Worm (Caenorhabditis elegans): ENCODE data around the gene rsp-1.

rsp-1 gene

DNA sequence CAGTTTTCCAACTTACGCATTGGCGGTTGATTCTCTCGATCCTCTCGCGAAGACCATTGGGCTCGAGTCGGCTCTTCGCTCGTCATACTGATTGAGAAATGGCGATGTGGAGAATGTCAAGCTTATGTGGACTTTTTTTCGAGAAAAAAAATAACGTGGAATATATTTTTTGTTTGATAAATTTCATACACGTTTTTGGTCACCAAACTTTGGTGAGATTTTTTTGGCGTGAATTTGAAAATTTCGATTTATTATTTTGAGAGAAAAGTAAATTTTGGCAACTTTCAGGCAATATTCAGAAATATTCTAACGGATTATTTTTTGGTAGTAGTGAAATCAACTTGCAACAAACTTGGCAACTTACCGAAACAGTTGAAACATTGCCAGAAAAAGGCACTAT, 25.9 kb downstream of the rsp-1 start, which contains the start of gene W02B12.12:
TSS of gene W02B12.12 (minus strand) at position 101 of the 400 bp plus-strand sequence.
- TF ChIP-seq nhr-77 (tag; optimal IDR thresholded peaks at IDR 0.05): no peak

DNA sequence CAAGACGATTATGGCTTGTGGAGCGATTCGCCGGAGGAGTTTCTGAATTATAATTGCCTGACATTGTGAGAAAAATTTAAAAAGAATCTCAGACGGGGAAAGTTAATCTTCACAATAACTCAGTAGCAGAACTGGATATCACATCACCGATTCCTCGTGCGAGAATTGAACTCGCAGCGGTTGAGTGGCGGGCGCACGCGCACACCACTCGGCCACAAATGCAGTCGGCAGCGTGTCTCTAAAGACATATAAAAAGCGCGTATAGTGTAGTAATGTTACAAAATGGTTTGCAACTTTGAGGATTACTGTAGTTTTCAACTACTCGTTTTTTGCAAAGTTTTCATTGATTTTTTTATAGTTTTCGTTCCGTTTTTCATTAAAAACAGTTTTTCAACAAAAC, 31.4 kb downstream of the rsp-1 start:
- TF ChIP-seq dsc-1 (tag; optimal IDR thresholded peaks at IDR 0.05): peak; percentile 62
- TF ChIP-seq unc-30 (tag; optimal IDR thresholded peaks at IDR 0.05): no peak
- no peak for TF ChIP-seq hlh-4 (tag; optimal IDR thresholded peaks at IDR 0.05)
- TF ChIP-seq swsn-7 (tag; optimal IDR thresholded peaks at IDR 0.05): peak; percentile 70
- peak; percentile 46 for TF ChIP-seq F16B12.6 (tag; optimal IDR thresholded peaks at IDR 0.05)
- no peak for TF ChIP-seq sup-37 (GFP tag; optimal IDR thresholded peaks at IDR 0.05)
- peak; percentile 79 for TF ChIP-seq nhr-85 (tag)
- TF ChIP-seq skn-1 (tag; optimal IDR thresholded peaks at IDR 0.05): peak; percentile 41
- peak; percentile 37 for TF ChIP-seq lin-15B (tag; optimal IDR thresholded peaks at IDR 0.05)
- TF ChIP-seq aha-1 (tag; optimal IDR thresholded peaks at IDR 0.05): no peak
- no peak for TF ChIP-seq alr-1 (tag; optimal IDR thresholded peaks at IDR 0.05; ENCODE audit: borderline replicate concordance)
- peak; percentile 53 for TF ChIP-seq xbp-1 (tag; optimal IDR thresholded peaks at IDR 0.05)
- peak; percentile 19 for TF ChIP-seq egl-13 (tag; optimal IDR thresholded peaks at IDR 0.05)
- peak; percentile 76 for TF ChIP-seq nhr-19 (GFP tag; conservative IDR thresholded peaks at IDR 0.05)
- no peak for TF ChIP-seq C04F5.9 (tag; optimal IDR thresholded peaks at IDR 0.05)
- peak; percentile 48 for TF ChIP-seq vab-15 (tag; optimal IDR thresholded peaks at IDR 0.05)
- TF ChIP-seq C34B4.2 (tag; optimal IDR thresholded peaks at IDR 0.05): no peak
- no peak for TF ChIP-seq ces-1 (GFP tag; optimal IDR thresholded peaks at IDR 0.05)
- no peak for TF ChIP-seq mef-2 (tag; optimal IDR thresholded peaks at IDR 0.05)
- TF ChIP-seq ceh-82 (tag; optimal IDR thresholded peaks at IDR 0.05): peak; percentile 38 to 87 (median 46)
- TF ChIP-seq unc-62 (GFP tag; optimal IDR thresholded peaks at IDR 0.05): no peak
- TF ChIP-seq nhr-90 (tag; optimal IDR thresholded peaks at IDR 0.05; ENCODE audit: poor library complexity): peak; percentile 74
- TF ChIP-seq sox-4 (tag; optimal IDR thresholded peaks at IDR 0.05): no peak
- peak; percentile 54 to 62 for TF ChIP-seq efl-1 (optimal IDR thresholded peaks at IDR 0.05)
- TF ChIP-seq efl-1 (GFP tag; optimal IDR thresholded peaks at IDR 0.05 in 1 of 2): peak; percentile 50 to 96
- TF ChIP-seq unc-130 (tag; optimal IDR thresholded peaks at IDR 0.05): peak; percentile 73
- TF ChIP-seq ztf-11 (tag; optimal IDR thresholded peaks at IDR 0.05): peak in 1 of 2 experiments; percentile 52
- TF ChIP-seq irx-1 (tag; optimal IDR thresholded peaks at IDR 0.05): peak; percentile 1
- peak in 2 of 6 experiments; percentile 34 to 51 for TF ChIP-seq elt-3 (tag; optimal IDR thresholded peaks at IDR 0.05)
- TF ChIP-seq isw-1 (GFP tag; IDR thresholded peaks at IDR 0.05): no peak
- TF ChIP-seq zip-4 (GFP tag; optimal IDR thresholded peaks at IDR 0.05): peak; percentile 15
- TF ChIP-seq Y116A8C.19 (tag; optimal IDR thresholded peaks at IDR 0.05; ENCODE audit: borderline replicate concordance): no peak
- TF ChIP-seq pax-3 (tag; optimal IDR thresholded peaks at IDR 0.05): no peak
- TF ChIP-seq fos-1 (tag; optimal IDR thresholded peaks at IDR 0.05): peak; percentile 8
- no peak for TF ChIP-seq efl-3 (GFP tag; optimal IDR thresholded peaks at IDR 0.05)
- peak; percentile 44; the same call in 1 of the 2 replicates for TF ChIP-seq grh-1 (GFP tag; IDR thresholded peaks at IDR 0.05)
- no peak for TF ChIP-seq blmp-1 (tag; optimal IDR thresholded peaks at IDR 0.05)
- TF ChIP-seq nhr-71 (tag; optimal IDR thresholded peaks at IDR 0.05): peak; percentile 80
- peak; percentile 70 for TF ChIP-seq fkh-8 (tag; optimal IDR thresholded peaks at IDR 0.05)
- no peak for TF ChIP-seq nhr-76 (tag; optimal IDR thresholded peaks at IDR 0.05)
- peak; percentile 83 for TF ChIP-seq C16A3.4 (tag; optimal IDR thresholded peaks at IDR 0.05)
- peak; percentile 51 for TF ChIP-seq snpc-4 (tag; optimal IDR thresholded peaks at IDR 0.05)
- no peak for TF ChIP-seq nhr-11 (tag; optimal IDR thresholded peaks at IDR 0.05)
- TF ChIP-seq sptf-1 (tag; optimal IDR thresholded peaks at IDR 0.05): no peak
- no peak for TF ChIP-seq fkh-4 (tag; optimal IDR thresholded peaks at IDR 0.05; ENCODE audit: borderline replicate concordance)
- TF ChIP-seq ztf-4 (tag; optimal IDR thresholded peaks at IDR 0.05): peak; percentile 14
- TF ChIP-seq lsy-2 (tag; optimal IDR thresholded peaks at IDR 0.05): peak; percentile 72 to 91
- peak; percentile 82 for TF ChIP-seq lir-3 (tag; optimal IDR thresholded peaks at IDR 0.05; ENCODE audit: poor library complexity)
- peak; percentile 78 for TF ChIP-seq nhr-47 (tag; optimal IDR thresholded peaks at IDR 0.05)
- TF ChIP-seq dpl-1 (GFP tag; optimal IDR thresholded peaks at IDR 0.05): peak; percentile 19 to 61 (median 59)
